Fruit fly (Drosophila melanogaster) whole organism, embryonic: ENCODE results near the gene slmb.

ENCODE experiments used
- Abd-B ChIP-seq: fragments of 200-800 bp; sonication (Bioruptor generic); optimal IDR thresholded peaks from 2 replicates; lab custom pipeline; 2018; ENCODE audit warnings: missing biosample characterization, mild to moderate bottlenecking, missing genetic modification characterization, moderate library complexity
- Awh ChIP-seq: fragments of 200-800 bp; sonication (Bioruptor generic); IDR thresholded peaks from 2 replicates; pipeline ENCODE4, ENCODE4 v1.3.6; 2022; ENCODE audit warnings: missing biosample characterization, missing genetic modification characterization
- Blimp-1 ChIP-seq: fragments of 200-800 bp; sonication (Bioruptor generic); optimal IDR thresholded peaks from 3 replicates; lab custom pipeline; 2018; ENCODE audit warnings: missing biosample characterization, missing genetic modification characterization, mild to moderate bottlenecking, moderate library complexity, missing genetic modification reagents
- Bteb2 ChIP-seq: fragments of 200-800 bp; sonication (Bioruptor generic); optimal IDR thresholded peaks from 2 replicates; lab custom pipeline; 2016; ENCODE audit warnings: missing biosample characterization, missing genetic modification characterization
- CG10543 ChIP-seq: fragments of 200-800 bp; sonication (Bioruptor generic); optimal IDR thresholded peaks from 3 replicates; lab custom pipeline; 2017; ENCODE audit warnings: missing biosample characterization, mild to moderate bottlenecking, missing genetic modification characterization, moderate library complexity
- CG11504 ChIP-seq: fragments of 200-800 bp; sonication (Bioruptor generic); optimal IDR thresholded peaks from 3 replicates; lab custom pipeline; 2019; ENCODE audit warnings: missing biosample characterization, mild to moderate bottlenecking, missing genetic modification characterization, moderate library complexity
- CG11560 ChIP-seq: fragments of 200-800 bp; sonication (Bioruptor generic); IDR thresholded peaks from 3 replicates; pipeline ENCODE4 v1.3.6; 2022; ENCODE audit warnings: missing biosample characterization, missing genetic modification characterization
- CG11696 ChIP-seq: fragments of 200-800 bp; sonication (Bioruptor generic); IDR thresholded peaks from 2 replicates; pipeline ENCODE4 v1.3.6; 2022; ENCODE audit warnings: missing biosample characterization, missing genetic modification characterization
- CG12769 ChIP-seq: fragments of 200-800 bp; sonication (Bioruptor generic); optimal IDR thresholded peaks from 2 replicates; lab custom pipeline; 2019; ENCODE audit warnings: missing biosample characterization, mild to moderate bottlenecking, missing genetic modification characterization, moderate library complexity
- CG13287 ChIP-seq: fragments of 200-800 bp; sonication (Bioruptor generic); IDR thresholded peaks from 2 replicates; pipeline ENCODE4 v1.3.6; 2022; ENCODE audit warnings: missing biosample characterization, missing genetic modification characterization; ENCODE audit not compliant: partially characterized antibody
- CG13296 ChIP-seq: fragments of 200-800 bp; sonication (Bioruptor generic); optimal IDR thresholded peaks from 3 replicates; lab custom pipeline; 2018; ENCODE audit warnings: missing biosample characterization, mild to moderate bottlenecking, missing genetic modification characterization
- CG13624 ChIP-seq: fragments of 200-800 bp; sonication (Bioruptor generic); optimal IDR thresholded peaks from 2 replicates; lab custom pipeline; 2016; ENCODE audit warnings: missing biosample characterization, missing genetic modification characterization
- CG17612 ChIP-seq: fragments of 200-800 bp; sonication (Bioruptor generic); IDR thresholded peaks from 2 replicates; pipeline ENCODE4 v1.3.6; 2022; ENCODE audit warnings: missing biosample characterization, missing genetic modification characterization
- CG2120 ChIP-seq: fragments of 200-800 bp; sonication (Bioruptor generic); optimal IDR thresholded peaks from 3 replicates; lab custom pipeline; 2016; ENCODE audit warnings: missing biosample characterization, missing genetic modification characterization
- CG3847 ChIP-seq: fragments of 200-800 bp; sonication (Bioruptor generic); IDR thresholded peaks from 2 replicates; pipeline ENCODE4 v1.3.6; 2022; ENCODE audit warnings: missing biosample characterization, missing genetic modification characterization
- D ChIP-seq, 2 experiments: fragments of 200-800 bp in 1 of 2; fragments of >200 bp in 1 of 2; sonication (Bioruptor generic) in 1 of 2; optimal IDR thresholded peaks; 2 replicates in 1 of 2; 3 replicates in 1 of 2; lab custom pipeline; 2017; ENCODE audit warnings: mild to moderate bottlenecking in 1 of 2, missing biosample characterization in 1 of 2, missing genetic modification characterization in 1 of 2, missing genetic modification reagents in 1 of 2
- D19A ChIP-seq: fragments of 200-800 bp; optimal IDR thresholded peaks from 3 replicates; lab custom pipeline; 2019; ENCODE audit warnings: missing biosample characterization, mild to moderate bottlenecking, missing genetic modification characterization, moderate library complexity
- Doc2 ChIP-seq: fragments of 200-800 bp; sonication (Bioruptor generic); IDR thresholded peaks from 2 replicates; pipeline ENCODE4 v1.3.6; 2022; ENCODE audit warnings: missing biosample characterization, missing genetic modification characterization
- E2f1 ChIP-seq: fragments of 200-800 bp; sonication (Bioruptor generic); IDR thresholded peaks from 2 replicates; pipeline ENCODE4 v1.3.6; 2022; ENCODE audit warnings: missing biosample characterization, missing genetic modification characterization
- ERR ChIP-seq: fragments of 200-800 bp; sonication (Bioruptor generic); optimal IDR thresholded peaks from 2 replicates; lab custom pipeline; 2016; ENCODE audit warnings: missing biosample characterization, missing genetic modification characterization
- Gug ChIP-seq: fragments of 200-800 bp; sonication (Bioruptor generic); IDR thresholded peaks from 4 replicates; pipeline ENCODE4 v1.3.6; 2022; ENCODE audit warnings: missing biosample characterization, missing genetic modification characterization
- HLHmδ ChIP-seq: fragments of 200-800 bp; sonication (Bioruptor generic); optimal IDR thresholded peaks from 2 replicates; lab custom pipeline; 2018; ENCODE audit warnings: missing biosample characterization, mild to moderate bottlenecking, missing genetic modification characterization, moderate library complexity
- Hey ChIP-seq: fragments of 200-800 bp; sonication (Bioruptor generic); optimal IDR thresholded peaks from 3 replicates; lab custom pipeline; 2018; ENCODE audit warnings: missing biosample characterization, mild to moderate bottlenecking, missing genetic modification characterization
- Nf-YA ChIP-seq: fragments of 200-800 bp; sonication (Bioruptor generic); IDR thresholded peaks from 2 replicates; pipeline ENCODE4 v1.3.6; 2022; ENCODE audit warnings: missing biosample characterization, missing genetic modification characterization
- Oaz ChIP-seq: fragments of 200-800 bp; sonication (Bioruptor generic); IDR thresholded peaks from 2 replicates; pipeline ENCODE4 v1.3.6; 2022; ENCODE audit warnings: missing biosample characterization, missing genetic modification characterization
- PHDP ChIP-seq: fragments of 200-800 bp; sonication (Bioruptor generic); optimal IDR thresholded peaks from 3 replicates; lab custom pipeline; 2018; ENCODE audit warnings: missing biosample characterization, mild to moderate bottlenecking, missing genetic modification characterization, moderate library complexity
- Rfx ChIP-seq: fragments of 200-800 bp; sonication (Bioruptor generic); IDR thresholded peaks from 2 replicates; pipeline ENCODE4 v1.3.6; 2022; ENCODE audit warnings: missing biosample characterization, missing genetic modification characterization
- Scr ChIP-seq: fragments of 200-800 bp; sonication (Bioruptor generic); IDR thresholded peaks from 2 replicates; pipeline ENCODE4 v1.3.6; 2022; ENCODE audit warnings: missing biosample characterization, missing genetic modification characterization; ENCODE audit not compliant: partially characterized antibody
- ash1 ChIP-seq: fragments of 200-800 bp; sonication (Bioruptor generic); optimal IDR thresholded peaks from 2 replicates; lab custom pipeline; 2018; ENCODE audit warnings: missing biosample characterization, mild to moderate bottlenecking, missing genetic modification characterization
- br ChIP-seq: fragments of >200 bp; optimal IDR thresholded peaks from 2 replicates; lab custom pipeline; 2017
- caup ChIP-seq: fragments of 200-800 bp; sonication (Bioruptor generic); optimal IDR thresholded peaks from 3 replicates; lab custom pipeline; 2017; ENCODE audit warnings: missing biosample characterization, mild to moderate bottlenecking, missing genetic modification characterization, moderate library complexity; ENCODE audit not compliant: severe bottlenecking
- cg ChIP-seq: fragments of 200-800 bp; sonication (Bioruptor generic); optimal IDR thresholded peaks from 3 replicates; lab custom pipeline; 2019; ENCODE audit warnings: missing biosample characterization, mild to moderate bottlenecking, missing genetic modification characterization, moderate library complexity
- danr ChIP-seq: fragments of 200-800 bp; sonication (Bioruptor generic); IDR thresholded peaks from 2 replicates; pipeline ENCODE4 v1.3.6; 2022; ENCODE audit warnings: missing biosample characterization, missing genetic modification characterization
- dm ChIP-seq: fragments of 200-800 bp; sonication (Bioruptor generic); optimal IDR thresholded peaks from 3 replicates; lab custom pipeline; 2016; ENCODE audit warnings: missing biosample characterization, missing genetic modification characterization
- dmrt99B ChIP-seq: fragments of 200-800 bp; sonication (Bioruptor generic); optimal IDR thresholded peaks from 2 replicates; lab custom pipeline; 2018; ENCODE audit warnings: missing biosample characterization, mild to moderate bottlenecking, missing genetic modification characterization, moderate library complexity
- fd96Cb ChIP-seq: fragments of 200-800 bp; sonication (Bioruptor generic); optimal IDR thresholded peaks from 2 replicates; lab custom pipeline; 2018; ENCODE audit warnings: missing biosample characterization, mild to moderate bottlenecking, missing genetic modification characterization, moderate library complexity
- ind ChIP-seq: fragments of 200-800 bp; sonication (Bioruptor generic); optimal IDR thresholded peaks from 3 replicates; lab custom pipeline; 2016; ENCODE audit warnings: missing biosample characterization, missing genetic modification characterization
- jumu ChIP-seq: fragments of 200-800 bp; sonication (Bioruptor generic); optimal IDR thresholded peaks from 3 replicates; lab custom pipeline; 2016; ENCODE audit warnings: missing biosample characterization, missing genetic modification characterization
- kay ChIP-seq: fragments of 200-800 bp; sonication (Bioruptor generic); optimal IDR thresholded peaks from 2 replicates; lab custom pipeline; 2016; ENCODE audit warnings: missing biosample characterization, missing genetic modification characterization
- knrl ChIP-seq: fragments of 200-800 bp; sonication (Bioruptor generic); IDR thresholded peaks from 3 replicates; pipeline ENCODE4 v1.3.6; 2022; ENCODE audit warnings: missing biosample characterization, missing genetic modification characterization; ENCODE audit not compliant: partially characterized antibody
- lov ChIP-seq, 2 experiments: fragments of 200-800 bp in 1 of 2; fragments of >200 bp in 1 of 2; sonication (Bioruptor generic) in 1 of 2; IDR thresholded peaks in 1 of 2; optimal IDR thresholded peaks in 1 of 2; 2 replicates in 1 of 2; 3 replicates in 1 of 2; pipeline versions ENCODE4 v1.3.6 to Lab custom; 2017 to 2022; ENCODE audit warnings: missing biosample characterization in 1 of 2, missing genetic modification characterization in 1 of 2
- prd ChIP-seq, 3 experiments: fragments of >200 bp in 2 of 3; fragments of 200-800 bp in 1 of 3; sonication (Bioruptor generic) in 1 of 3; optimal IDR thresholded peaks in 2 of 3; IDR thresholded peaks in 1 of 3; 2 replicates in 2 of 3; 3 replicates in 1 of 3; pipeline versions ENCODE4 v1.3.6 to Lab custom; 2017 to 2022; ENCODE audit warnings: missing biosample characterization in 1 of 3, missing genetic modification characterization in 1 of 3
- pzg ChIP-seq: fragments of 200-800 bp; sonication (Bioruptor generic); optimal IDR thresholded peaks from 3 replicates; lab custom pipeline; 2018; ENCODE audit warnings: missing biosample characterization, mild to moderate bottlenecking, missing genetic modification characterization, moderate library complexity
- repo ChIP-seq: fragments of 200-800 bp; sonication (Bioruptor generic); optimal IDR thresholded peaks from 2 replicates; lab custom pipeline; 2016; ENCODE audit warnings: missing biosample characterization, missing genetic modification characterization
- tgo ChIP-seq: fragments of 200-800 bp; sonication (Bioruptor generic); IDR thresholded peaks from 3 replicates; pipeline ENCODE4 v1.3.6; 2022; ENCODE audit warnings: missing biosample characterization, missing genetic modification characterization
- tna ChIP-seq: fragments of 200-800 bp; sonication (Bioruptor generic); IDR thresholded peaks from 2 replicates; pipeline ENCODE4 v1.3.6; 2022; ENCODE audit warnings: missing biosample characterization, missing genetic modification characterization; ENCODE audit not compliant: partially characterized antibody
- trem ChIP-seq: fragments of 200-800 bp; optimal IDR thresholded peaks from 3 replicates; lab custom pipeline; 2019; ENCODE audit warnings: missing biosample characterization, mild to moderate bottlenecking, missing genetic modification characterization, moderate library complexity
- wdn ChIP-seq: fragments of 200-800 bp; sonication (Bioruptor generic); IDR thresholded peaks from 2 replicates; pipeline ENCODE4 v1.3.6; 2022; ENCODE audit warnings: missing biosample characterization, missing genetic modification characterization
- zfh1 ChIP-seq: fragments of 200-800 bp; sonication (Bioruptor generic); IDR thresholded peaks from 3 replicates; pipeline ENCODE4 v1.3.6; 2022; ENCODE audit warnings: missing biosample characterization, missing genetic modification characterization

The slmb gene

DNA sequence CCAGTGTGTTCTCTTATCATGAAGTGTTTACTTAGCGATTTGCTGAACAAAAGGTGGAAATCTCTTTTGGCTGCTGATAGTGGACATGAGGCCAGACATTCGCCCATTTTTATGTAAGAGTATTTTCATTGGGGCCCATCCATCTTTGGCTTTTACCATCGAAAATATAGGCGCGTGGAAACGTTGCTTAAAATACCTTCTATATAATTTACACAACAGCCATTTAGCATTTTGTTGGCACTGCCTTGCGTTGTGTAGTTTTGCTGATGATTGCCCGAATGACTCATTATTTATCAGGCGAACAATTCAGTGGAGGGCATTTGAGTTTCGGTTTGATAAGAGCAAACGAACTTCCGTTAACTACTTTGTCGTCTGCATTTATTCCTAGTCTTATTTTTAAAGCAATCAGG lies 34.3 kb upstream of the slmb start (continued):
- TF ChIP-seq D (optimal IDR thresholded peaks at IDR 0.05; lab: Kevin White, UChicago) (no peak), D (GFP tag; optimal IDR thresholded peaks at IDR 0.05; lab: Kevin White, UChicago) (no peak), D19A (tag; lab: Kevin White, UChicago) (peak; percentile 94), tgo (GFP tag; lab: Robert Waterston, UW) (no peak), Blimp-1 (GFP tag; lab: Kevin White, UChicago) (no peak), CG11560 (tag; lab: Robert Waterston, UW) (0 out of 3 replicates have a peak, but pooled peaks have one; percentile 21), Nf-YA (GFP tag; lab: Robert Waterston, UW) (no peak), pzg (GFP tag; lab: Kevin White, UChicago) (no peak), CG13296 (GFP tag; lab: Kevin White, UChicago) (no peak), ash1 (no peak), CG12769 (tag; lab: Kevin White, UChicago) (peak; percentile 90), CG2120 (peak; percentile 79), cg (no peak), Doc2 (no peak), dm (GFP tag; lab: Kevin White, UChicago) (peak; percentile 5), HLHmδ (GFP tag; lab: Kevin White, UChicago) (no peak), kay (peak; percentile 38), Awh (GFP tag; lab: Robert Waterston, UW) (no peak), zfh1 (GFP tag; lab: Robert Waterston, UW) (no peak), CG17612 (no peak), Abd-B (GFP tag; lab: Kevin White, UChicago) (no peak), fd96Cb (no peak), dmrt99B (tag; lab: Kevin White, UChicago) (peak; percentile 53), ind (GFP tag; lab: Kevin White, UChicago) (no peak), caup (GFP tag; lab: Kevin White, UChicago) (peak; percentile 29), repo (no peak), danr (no peak), br (lab: Kevin White, UChicago) (no peak), trem (no peak), Gug (GFP tag; lab: Robert Waterston, UW) (no peak), Rfx (GFP tag; lab: Robert Waterston, UW) (peak; percentile 51; the same call in 1 of the 2 replicates), CG13287 (GFP tag; lab: Robert Waterston, UW) (no peak), CG10543 (GFP tag; lab: Kevin White, UChicago) (peak; percentile 36), lov (optimal IDR thresholded peaks at IDR 0.05; lab: Kevin White, UChicago) (no peak), lov (GFP tag; IDR thresholded peaks at IDR 0.05; lab: Robert Waterston, UW) (no peak), CG13624 (GFP tag; lab: Kevin White, UChicago) (peak; percentile 12), tna (GFP tag; lab: Robert Waterston, UW) (no peak), jumu (GFP tag; lab: Kevin White, UChicago) (no peak), PHDP (tag; lab: Kevin White, UChicago) (peak; percentile 67), ERR (no peak), Scr (GFP tag; lab: Robert Waterston, UW) (no peak), prd (optimal IDR thresholded peaks at IDR 0.05; lab: Kevin White, UChicago) (no peak), prd (GFP tag; IDR thresholded peaks at IDR 0.05; lab: Robert Waterston, UW) (peak; percentile 53; the same call in 1 of the 3 replicates), Oaz (GFP tag; lab: Robert Waterston, UW) (no peak), E2f1 (peak; percentile 20; the same call in 1 of the 2 replicates), Bteb2 (GFP tag; lab: Kevin White, UChicago) (peak; percentile 52), Hey (tag; lab: Kevin White, UChicago) (peak; percentile 3), CG3847 (GFP tag; lab: Robert Waterston, UW) (peak; percentile 43), CG11696 (GFP tag; lab: Robert Waterston, UW) (no peak), wdn (0 out of 2 replicates have a peak, but pooled peaks have one; percentile 20), knrl (no peak), CG11504 (tag; lab: Kevin White, UChicago) (peak; percentile 38)
